Worm (Caenorhabditis elegans) whole organism, L2 larva: ENCODE measurements around the gene Y57A10A.24.

Experiments
- C34F6.9 ChIP-seq: fragments of 150-350 bp; optimal IDR thresholded peaks from 2 replicates; lab custom pipeline; 2014; ENCODE audit warnings: missing biosample characterization, missing genetic modification characterization
- F13H6.1 ChIP-seq: sonication (generic microtip); optimal IDR thresholded peaks from 2 replicates; lab custom pipeline; 2016; ENCODE audit warnings: missing genetic modification characterization, missing compliant biosample characterization
- R02D3.7 ChIP-seq: fragments of 150-350 bp; optimal IDR thresholded peaks from 2 replicates; lab custom pipeline; 2014; ENCODE audit warnings: missing biosample characterization, missing genetic modification characterization
- Y55F3AM.14 ChIP-seq: fragments of 200-800 bp; sonication (Bioruptor generic); optimal IDR thresholded peaks from 2 replicates; lab custom pipeline; 2018; ENCODE audit warnings: mild to moderate bottlenecking, missing genetic modification characterization, missing compliant biosample characterization
- ZK546.5 ChIP-seq: sonication (generic microtip); optimal IDR thresholded peaks from 2 replicates; lab custom pipeline; 2017; ENCODE audit warnings: missing biosample characterization, missing genetic modification characterization
- alr-1 ChIP-seq: fragments of 150-350 bp; optimal IDR thresholded peaks from 2 replicates; lab custom pipeline; 2014; ENCODE audit warnings: missing biosample characterization, missing genetic modification characterization
- aly-2 ChIP-seq: fragments of 150-350 bp; optimal IDR thresholded peaks from 2 replicates; lab custom pipeline; 2014; ENCODE audit warnings: missing biosample characterization, missing genetic modification characterization
- ama-1 ChIP-seq: fragments of 150-350 bp; optimal IDR thresholded peaks from 2 replicates; lab custom pipeline; 2018; ENCODE audit warnings: inconsistent platforms
- blmp-1 ChIP-seq: sonication (generic microtip); optimal IDR thresholded peaks from 2 replicates; lab custom pipeline; 2017; ENCODE audit warnings: missing genetic modification characterization, mild to moderate bottlenecking, missing compliant biosample characterization, antibody characterized with exemption, moderate library complexity; ENCODE audit not compliant: insufficient read depth
- ceh-16 ChIP-seq: fragments of 150-350 bp; optimal IDR thresholded peaks from 2 replicates; lab custom pipeline; 2014; ENCODE audit warnings: missing biosample characterization, missing genetic modification characterization
- ceh-82 ChIP-seq: fragments of 150-350 bp; optimal IDR thresholded peaks from 2 replicates; lab custom pipeline; 2014; ENCODE audit warnings: missing biosample characterization, missing genetic modification characterization
- crh-2 ChIP-seq: sonication (generic microtip); optimal IDR thresholded peaks from 2 replicates; lab custom pipeline; 2017; ENCODE audit warnings: missing biosample characterization, missing genetic modification characterization
- dmd-4 ChIP-seq: sonication (generic microtip); optimal IDR thresholded peaks from 2 replicates; lab custom pipeline; 2017; ENCODE audit warnings: missing biosample characterization, missing genetic modification characterization
- egl-27 ChIP-seq: sonication (generic microtip); optimal IDR thresholded peaks from 3 replicates; lab custom pipeline; 2017; ENCODE audit warnings: missing biosample characterization, missing genetic modification reagents, missing genetic modification characterization
- elt-1 ChIP-seq: fragments of 150-350 bp; optimal IDR thresholded peaks from 2 replicates; lab custom pipeline; 2014; ENCODE audit warnings: missing biosample characterization, missing genetic modification characterization
- elt-3 ChIP-seq: sonication (generic microtip); optimal IDR thresholded peaks from 2 replicates; lab custom pipeline; 2017; ENCODE audit warnings: missing biosample characterization, missing genetic modification characterization
- gmeb-1 ChIP-seq: fragments of 150-350 bp; optimal IDR thresholded peaks from 2 replicates; lab custom pipeline; 2014; ENCODE audit warnings: missing biosample characterization, missing genetic modification characterization
- lin-11 ChIP-seq: fragments of 150-350 bp; sonication (generic microtip); optimal IDR thresholded peaks from 2 replicates; lab custom pipeline; 2014; ENCODE audit warnings: missing biosample characterization, missing genetic modification characterization, inconsistent platforms, mixed read lengths
- lin-13 ChIP-seq: fragments of 150-350 bp; optimal IDR thresholded peaks from 2 replicates; lab custom pipeline; 2014; ENCODE audit warnings: missing biosample characterization, missing genetic modification reagents, missing genetic modification characterization
- lin-39 ChIP-seq: fragments of 150-350 bp; optimal IDR thresholded peaks from 2 replicates; lab custom pipeline; 2014; ENCODE audit warnings: missing biosample characterization, missing genetic modification reagents, missing genetic modification characterization
- lsy-2 ChIP-seq, 2 experiments: fragments of 150-350 bp in 1 of 2; sonication (generic microtip) in 1 of 2; optimal IDR thresholded peaks; 2 replicates each; lab custom pipeline; 2014 to 2017; ENCODE audit warnings: missing biosample characterization in 2 of 2, missing genetic modification characterization in 2 of 2
- mdl-1 ChIP-seq, 2 experiments: fragments of 150-350 bp in 1 of 2; sonication (generic microtip) in 1 of 2; optimal IDR thresholded peaks; 2 replicates each; lab custom pipeline; 2017; ENCODE audit warnings: missing biosample characterization in 2 of 2, missing genetic modification characterization in 2 of 2
- nhr-10 ChIP-seq: sonication (generic microtip); optimal IDR thresholded peaks from 2 replicates; lab custom pipeline; 2017; ENCODE audit warnings: missing biosample characterization, missing genetic modification characterization
- nhr-11 ChIP-seq: fragments of 150-350 bp; optimal IDR thresholded peaks from 2 replicates; lab custom pipeline; 2014; ENCODE audit warnings: missing biosample characterization, missing genetic modification characterization
- nhr-129 ChIP-seq: fragments of 150-350 bp; optimal IDR thresholded peaks from 2 replicates; lab custom pipeline; 2014; ENCODE audit warnings: missing biosample characterization, missing genetic modification characterization
- nhr-21 ChIP-seq: fragments of 150-350 bp; optimal IDR thresholded peaks from 2 replicates; lab custom pipeline; 2014; ENCODE audit warnings: missing biosample characterization, missing genetic modification characterization
- nhr-23 ChIP-seq: fragments of 150-350 bp; optimal IDR thresholded peaks from 2 replicates; lab custom pipeline; 2014; ENCODE audit warnings: missing biosample characterization, missing genetic modification reagents, missing genetic modification characterization
- nhr-6 ChIP-seq: fragments of 150-350 bp; optimal IDR thresholded peaks from 2 replicates; lab custom pipeline; 2014; ENCODE audit warnings: missing biosample characterization, missing genetic modification characterization
- nhr-77 ChIP-seq: fragments of 150-350 bp; optimal IDR thresholded peaks from 2 replicates; lab custom pipeline; 2014; ENCODE audit warnings: missing biosample characterization, missing genetic modification characterization
- peb-1 ChIP-seq: fragments of 150-350 bp; optimal IDR thresholded peaks from 2 replicates; lab custom pipeline; 2014; ENCODE audit warnings: missing biosample characterization, missing genetic modification characterization
- skn-1 ChIP-seq: sonication (generic microtip); optimal IDR thresholded peaks from 2 replicates; lab custom pipeline; 2017; ENCODE audit warnings: missing biosample characterization, missing genetic modification characterization
- sma-3 ChIP-seq: sonication (generic microtip); optimal IDR thresholded peaks from 2 replicates; lab custom pipeline; 2016; ENCODE audit warnings: missing genetic modification reagents, missing genetic modification characterization, missing compliant biosample characterization
- sma-9 ChIP-seq, 2 experiments: fragments of 150-350 bp in 1 of 2; sonication (generic microtip) in 1 of 2; optimal IDR thresholded peaks; 2 replicates each; lab custom pipeline; 2014 to 2016; ENCODE audit warnings: missing genetic modification characterization in 2 of 2, mild to moderate bottlenecking in 1 of 2, missing biosample characterization in 1 of 2, missing compliant biosample characterization in 1 of 2, missing genetic modification reagents in 1 of 2, moderate library complexity in 1 of 2
- snpc-4 ChIP-seq: fragments of 150-350 bp; optimal IDR thresholded peaks from 2 replicates; lab custom pipeline; 2014; ENCODE audit warnings: missing biosample characterization, missing genetic modification characterization
- unc-39 ChIP-seq: fragments of 150-350 bp; optimal IDR thresholded peaks from 2 replicates; lab custom pipeline; 2014; ENCODE audit warnings: missing biosample characterization, missing genetic modification characterization
- unc-55 ChIP-seq: fragments of 150-350 bp; sonication (generic microtip); optimal IDR thresholded peaks from 3 replicates; lab custom pipeline; 2014; ENCODE audit warnings: missing biosample characterization, missing genetic modification reagents, missing genetic modification characterization
- unc-62 ChIP-seq: fragments of 150-350 bp; optimal IDR thresholded peaks from 2 replicates; lab custom pipeline; 2014; ENCODE audit warnings: missing biosample characterization, missing genetic modification reagents, missing genetic modification characterization
- zag-1 ChIP-seq: fragments of 150-350 bp; optimal IDR thresholded peaks from 2 replicates; lab custom pipeline; 2014; ENCODE audit warnings: missing biosample characterization, missing genetic modification characterization
- ztf-1 ChIP-seq: fragments of 200-800 bp; sonication (Bioruptor generic); conservative IDR thresholded peaks from 2 replicates; pipeline ENCODE4 v1.3.6; 2022; ENCODE audit warnings: missing genetic modification characterization, missing compliant biosample characterization

Gene Y57A10A.24

ce11 chrII:12280360-12280759 is 37.6 kb downstream of the Y57A10A.24 start, which contains the start of gene ife-5:
Gene ife-5 (plus strand): TSS chrII:12280660.
- TF ChIP-seq elt-1 (no peak), egl-27 (tag; lab: Kevin White, UChicago) (no peak), mdl-1 (tag; optimal IDR thresholded peaks at IDR 0.05; lab: Kevin White, UChicago) (no peak), nhr-10 (no peak), Y55F3AM.14 (GFP tag; lab: Kevin White, UChicago) (no peak), crh-2 (tag; lab: Kevin White, UChicago) (no peak), ztf-1 (no peak), R02D3.7 (no peak), lin-13 (GFP tag; lab: Kevin White, UChicago) (no peak), zag-1 (no peak), unc-62 (GFP tag; lab: Kevin White, UChicago) (no peak), peb-1 (no peak)

- TF ChIP-seq elt-1 (no peak), nhr-77 (tag; lab: Kevin White, UChicago) (no peak), ceh-16 (tag; lab: Kevin White, UChicago) (no peak), lsy-2 (tag; optimal IDR thresholded peaks at IDR 0.05; lab: Kevin White, UChicago) (no peak), lin-39 (tag; lab: Kevin White, UChicago) (no peak), lin-11 (no peak), zag-1 (no peak), nhr-11 (tag; lab: Kevin White, UChicago) (no peak), nhr-21 (tag; lab: Kevin White, UChicago) (no peak), nhr-10 (no peak), F13H6.1 (tag; lab: Kevin White, UChicago) (no peak), C34F6.9 (tag; lab: Kevin White, UChicago) (no peak), aly-2 (no peak), ceh-82 (tag; lab: Kevin White, UChicago) (no peak)
Observed at ce11 chrII:12284045-12284444, 41.3 kb downstream of the Y57A10A.24 start.

ce11 chrII:12289085-12289484 is 46.3 kb downstream of the Y57A10A.24 start, which contains the start of gene Y57A10A.31:
Gene Y57A10A.31 (plus strand): TSS chrII:12289385.
- no peak for TF ChIP-seq skn-1 (tag; lab: Kevin White, UChicago)
- TF ChIP-seq unc-39 (tag; lab: Kevin White, UChicago), result no peak
- TF ChIP-seq ztf-1, result no peak
- TF ChIP-seq nhr-21 (tag; lab: Kevin White, UChicago), result no peak
- TF ChIP-seq gmeb-1 (tag; lab: Kevin White, UChicago), result no peak
- TF ChIP-seq C34F6.9 (tag; lab: Kevin White, UChicago), result no peak
- TF ChIP-seq blmp-1 (tag; lab: Kevin White, UChicago), result no peak
- no peak for TF ChIP-seq nhr-129 (tag; lab: Kevin White, UChicago)
- no peak for TF ChIP-seq zag-1
- no peak for TF ChIP-seq ZK546.5 (tag; lab: Kevin White, UChicago)
- no peak for TF ChIP-seq lsy-2 (tag; optimal IDR thresholded peaks at IDR 0.05; lab: Kevin White, UChicago)
- no peak for TF ChIP-seq elt-3 (tag; lab: Kevin White, UChicago)
- TF ChIP-seq Y55F3AM.14 (GFP tag; lab: Kevin White, UChicago), result no peak
- no peak for TF ChIP-seq snpc-4 (tag; lab: Kevin White, UChicago)
- TF ChIP-seq dmd-4 (tag; lab: Kevin White, UChicago), result no peak
- no peak for TF ChIP-seq nhr-23 (tag; lab: Kevin White, UChicago)
- TF ChIP-seq ama-1 (lab: Kevin White, UChicago), result no peak
- no peak for TF ChIP-seq sma-9 (GFP tag; optimal IDR thresholded peaks at IDR 0.05; lab: Kevin White, UChicago)
- no peak for TF ChIP-seq sma-9 (tag; optimal IDR thresholded peaks at IDR 0.05; lab: Kevin White, UChicago)
- TF ChIP-seq nhr-6 (tag; lab: Kevin White, UChicago), result no peak
- no peak for TF ChIP-seq elt-1

- TF ChIP-seq unc-55 (GFP tag; lab: Kevin White, UChicago) (no peak), R02D3.7 (no peak), sma-3 (GFP tag; lab: Kevin White, UChicago) (no peak), alr-1 (tag; lab: Kevin White, UChicago) (no peak), nhr-21 (tag; lab: Kevin White, UChicago) (no peak), zag-1 (no peak), nhr-129 (tag; lab: Kevin White, UChicago) (no peak), elt-1 (no peak)
Observed at ce11 chrII:12296591-12296990, 53.8 kb downstream of the Y57A10A.24 start.
